Fruit fly (Drosophila melanogaster): ENCODE results near the gene CG1677.

Gene CG1677

dm6 chrX:7324816-7325246 lies 80.8 kb downstream of the CG1677 start (continued):
- peak; percentile 85; the same call in 2 of the 3 replicates for TF ChIP-seq CG2199 (GFP tag; IDR thresholded peaks at IDR 0.05)
- peak; percentile 88 for TF ChIP-seq kay (GFP tag; optimal IDR thresholded peaks at IDR 0.05)
- TF ChIP-seq run (tag; optimal IDR thresholded peaks at IDR 0.05), result peak; percentile 96
- peak; percentile 96 for TF ChIP-seq CG10267 (tag; optimal IDR thresholded peaks at IDR 0.05)
- TF ChIP-seq CG9797 (GFP tag; optimal IDR thresholded peaks at IDR 0.05), result peak; percentile 51
- peak; percentile 80; the same call in 2 of the 3 replicates for TF ChIP-seq sr (GFP tag; IDR thresholded peaks at IDR 0.05)
- peak; percentile 97 for TF ChIP-seq lab (GFP tag; optimal IDR thresholded peaks at IDR 0.05)
- TF ChIP-seq dysf (GFP tag; IDR thresholded peaks at IDR 0.05), result peak; percentile 97
- no peak for TF ChIP-seq pan (optimal IDR thresholded peaks at IDR 0.05)
- TF ChIP-seq pan (GFP tag; optimal IDR thresholded peaks at IDR 0.05 in 1 of 2, IDR thresholded peaks at IDR 0.05 in 1 of 2), result peak in 1 of 2 experiments; percentile 96
- peak; percentile 86 for TF ChIP-seq ssp (GFP tag; IDR thresholded peaks at IDR 0.05)
- TF ChIP-seq pzg (GFP tag; optimal IDR thresholded peaks at IDR 0.05), result peak; percentile 11
- peak; percentile 98 for TF ChIP-seq Drgx (GFP tag; IDR thresholded peaks at IDR 0.05)
- TF ChIP-seq hb (GFP tag; IDR thresholded peaks at IDR 0.05; ENCODE audit: partially characterized antibody), result no peak
- peak; percentile 92 for TF ChIP-seq cwo (GFP tag; optimal IDR thresholded peaks at IDR 0.05)
- peak; percentile 95 for TF ChIP-seq CG12104 (GFP tag; optimal IDR thresholded peaks at IDR 0.05)
- TF ChIP-seq pho (GFP tag; optimal IDR thresholded peaks at IDR 0.05), result peak; percentile 78
- no peak for TF ChIP-seq CG8478 (optimal IDR thresholded peaks at IDR 0.05)
- TF ChIP-seq vvl (GFP tag; IDR thresholded peaks at IDR 0.05), result peak; percentile 99
- peak; percentile 95 for TF ChIP-seq BtbVII (GFP tag; optimal IDR thresholded peaks at IDR 0.05)
- peak; percentile 83 for TF ChIP-seq CG15514 (GFP tag; optimal IDR thresholded peaks at IDR 0.05)
- TF ChIP-seq Rfx (GFP tag; IDR thresholded peaks at IDR 0.05), result peak; percentile 93
- TF ChIP-seq CG12769 (tag; optimal IDR thresholded peaks at IDR 0.05), result peak; percentile 95
- TF ChIP-seq CG30020 (tag; optimal IDR thresholded peaks at IDR 0.05), result peak; percentile 84
- TF ChIP-seq Sry-δ (GFP tag; optimal IDR thresholded peaks at IDR 0.05), result peak; percentile 28
- TF ChIP-seq Nf-YB (GFP tag; optimal IDR thresholded peaks at IDR 0.05), result peak; percentile 86
- TF ChIP-seq wek (GFP tag; optimal IDR thresholded peaks at IDR 0.05), result peak; percentile 83
- peak; percentile 96 for TF ChIP-seq Ptx1 (GFP tag; IDR thresholded peaks at IDR 0.05)
- TF ChIP-seq odd (GFP tag; optimal IDR thresholded peaks at IDR 0.05), result peak; percentile 95
- TF ChIP-seq chif (GFP tag; optimal IDR thresholded peaks at IDR 0.05), result peak; percentile 78 to 92
- peak; percentile 100 for TF ChIP-seq CG31441 (GFP tag; IDR thresholded peaks at IDR 0.05)
- peak; percentile 79 for TF ChIP-seq en (GFP tag; optimal IDR thresholded peaks at IDR 0.05)
- TF ChIP-seq CG10959 (GFP tag; IDR thresholded peaks at IDR 0.05), result peak; percentile 94
- peak; percentile 63; the same call in 1 of the 2 replicates for TF ChIP-seq crol (GFP tag; IDR thresholded peaks at IDR 0.05)
- peak; percentile 94 for TF ChIP-seq CG8290 (GFP tag; optimal IDR thresholded peaks at IDR 0.05)
- TF ChIP-seq CG8290 (tag; optimal IDR thresholded peaks at IDR 0.05), result peak; percentile 81 to 87
- TF ChIP-seq CG12155 (GFP tag; optimal IDR thresholded peaks at IDR 0.05), result peak; percentile 88
- TF ChIP-seq Mes4 (GFP tag; optimal IDR thresholded peaks at IDR 0.05), result peak; percentile 76
- peak; percentile 88 for TF ChIP-seq Dbx (GFP tag; IDR thresholded peaks at IDR 0.05)
- TF ChIP-seq CG11398 (GFP tag; optimal IDR thresholded peaks at IDR 0.05), result peak; percentile 77
- peak; percentile 93 for TF ChIP-seq Hsf (GFP tag; optimal IDR thresholded peaks at IDR 0.05)
- peak; percentile 96 for TF ChIP-seq chm (GFP tag; IDR thresholded peaks at IDR 0.05)
- no peak for TF ChIP-seq CG9876 (GFP tag; optimal IDR thresholded peaks at IDR 0.05)
- peak; percentile 94 for TF ChIP-seq org-1 (GFP tag; optimal IDR thresholded peaks at IDR 0.05)
- peak; percentile 86 for TF ChIP-seq CG13894 (tag; optimal IDR thresholded peaks at IDR 0.05)
- TF ChIP-seq CG10431 (GFP tag; optimal IDR thresholded peaks at IDR 0.05), result peak; percentile 94
- TF ChIP-seq phol (tag; optimal IDR thresholded peaks at IDR 0.05), result peak; percentile 97
- TF ChIP-seq D (optimal IDR thresholded peaks at IDR 0.05), result no peak
- peak; percentile 97 for TF ChIP-seq D (GFP tag; optimal IDR thresholded peaks at IDR 0.05)
- TF ChIP-seq Xrp1 (GFP tag; IDR thresholded peaks at IDR 0.05), result peak; percentile 99
- TF ChIP-seq CG18599 (GFP tag; optimal IDR thresholded peaks at IDR 0.05), result peak; percentile 96
- TF ChIP-seq slp2 (GFP tag; optimal IDR thresholded peaks at IDR 0.05), result peak; percentile 65

Data from whole organism, embryonic.